Worm (Caenorhabditis elegans): ENCODE results near the gene C49F8.15.

DNA sequence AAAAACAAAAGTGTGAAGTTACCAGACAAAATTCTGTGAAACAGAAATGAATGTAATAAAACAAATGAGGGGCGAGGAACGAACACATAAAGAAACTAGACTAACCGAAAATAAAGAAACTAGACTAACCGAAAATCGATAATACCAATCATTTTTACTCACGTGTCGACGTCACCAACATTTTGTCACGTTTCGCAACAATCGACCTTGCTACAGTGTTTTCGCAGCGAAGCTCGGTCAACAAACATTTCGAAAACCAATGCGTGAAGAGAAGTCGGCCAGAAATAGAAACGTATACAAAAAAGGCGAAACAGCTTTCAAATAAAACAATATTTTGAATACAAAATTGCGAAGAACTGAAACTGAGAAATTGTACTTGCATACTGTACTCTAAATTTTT lies 4.6 kb upstream of the C49F8.15 start:
- no peak for TF ChIP-seq egl-27 (tag; optimal IDR thresholded peaks at IDR 0.05)
- TF ChIP-seq skn-1 (tag; optimal IDR thresholded peaks at IDR 0.05) = no peak
- no peak for TF ChIP-seq nhr-76 (tag; optimal IDR thresholded peaks at IDR 0.05)
- TF ChIP-seq lsy-2 (tag; optimal IDR thresholded peaks at IDR 0.05) = no peak
- TF ChIP-seq nhr-28 (tag; optimal IDR thresholded peaks at IDR 0.05) = no peak
- no peak for TF ChIP-seq ceh-82 (tag; optimal IDR thresholded peaks at IDR 0.05)
- no peak for TF ChIP-seq mef-2 (tag; optimal IDR thresholded peaks at IDR 0.05)
- no peak for TF ChIP-seq lin-13 (GFP tag; optimal IDR thresholded peaks at IDR 0.05)
- TF ChIP-seq lin-39 (tag; optimal IDR thresholded peaks at IDR 0.05) = no peak
- no peak for TF ChIP-seq ama-1 (optimal IDR thresholded peaks at IDR 0.05)
- no peak for TF ChIP-seq nhr-85 (tag)
